Worm (Caenorhabditis elegans) whole organism, mixed stage, embryonic: ENCODE data around the gene C25F9.11.

Experiments used
- M03D4.4 ChIP-seq: sonication (generic microtip); optimal IDR thresholded peaks from 2 replicates; lab custom pipeline; 2017; ENCODE audit warnings: mild to moderate bottlenecking, missing genetic modification characterization, missing compliant biosample characterization
- bed-3 ChIP-seq: fragments of 200-800 bp; sonication (Bioruptor generic); optimal IDR thresholded peaks from 3 replicates; lab custom pipeline; 2018; ENCODE audit warnings: mild to moderate bottlenecking, missing genetic modification characterization, moderate library complexity, missing compliant biosample characterization
- blmp-1 ChIP-seq: fragments of 150-350 bp; optimal IDR thresholded peaks from 2 replicates; lab custom pipeline; 2014; ENCODE audit warnings: missing biosample characterization, missing genetic modification characterization
- ceh-39 ChIP-seq: fragments of 150-350 bp; optimal IDR thresholded peaks from 2 replicates; lab custom pipeline; 2014; ENCODE audit warnings: missing biosample characterization, missing genetic modification characterization
- ceh-43 ChIP-seq: fragments of 200-800 bp; sonication (Bioruptor generic); optimal IDR thresholded peaks from 2 replicates; lab custom pipeline; 2018; ENCODE audit warnings: mild to moderate bottlenecking, missing genetic modification characterization, moderate library complexity, missing compliant biosample characterization
- ces-1 ChIP-seq: fragments of 150-350 bp; optimal IDR thresholded peaks from 2 replicates; lab custom pipeline; 2014; ENCODE audit warnings: missing biosample characterization, missing genetic modification reagents, missing genetic modification characterization
- cnd-1 ChIP-seq: fragments of 200-800 bp; sonication (Bioruptor generic); optimal IDR thresholded peaks from 2 replicates; lab custom pipeline; 2018; ENCODE audit warnings: mild to moderate bottlenecking, missing genetic modification characterization, missing compliant biosample characterization
- drap-1 ChIP-seq: fragments of 200-800 bp; sonication (Bioruptor generic); optimal IDR thresholded peaks from 3 replicates; lab custom pipeline; 2018; ENCODE audit warnings: mild to moderate bottlenecking, missing genetic modification characterization, missing compliant biosample characterization
- elt-1 ChIP-seq: sonication (generic microtip); optimal IDR thresholded peaks from 2 replicates; lab custom pipeline; 2017; ENCODE audit warnings: missing genetic modification characterization, mild to moderate bottlenecking, missing compliant biosample characterization, antibody characterized with exemption, moderate library complexity, borderline replicate concordance; ENCODE audit not compliant: insufficient read depth
- elt-3 ChIP-seq: fragments of 150-350 bp; optimal IDR thresholded peaks from 2 replicates; lab custom pipeline; 2014; ENCODE audit warnings: missing biosample characterization, missing genetic modification characterization
- flh-1 ChIP-seq: fragments of 200-800 bp; sonication (Bioruptor generic); optimal IDR thresholded peaks from 2 replicates; lab custom pipeline; 2018; ENCODE audit warnings: mild to moderate bottlenecking, missing genetic modification characterization, moderate library complexity, missing compliant biosample characterization
- ham-2 ChIP-seq: fragments of 200-800 bp; sonication (Bioruptor generic); optimal IDR thresholded peaks from 2 replicates; lab custom pipeline; 2018; ENCODE audit warnings: mild to moderate bottlenecking, missing genetic modification characterization, missing compliant biosample characterization
- lin-13 ChIP-seq: fragments of 150-350 bp; optimal IDR thresholded peaks from 2 replicates; lab custom pipeline; 2014; ENCODE audit warnings: missing biosample characterization, missing genetic modification characterization
- lsy-2 ChIP-seq: fragments of 150-350 bp; optimal IDR thresholded peaks from 2 replicates; lab custom pipeline; 2014; ENCODE audit warnings: missing biosample characterization, missing genetic modification characterization
- mep-1 ChIP-seq: fragments of 150-350 bp; optimal IDR thresholded peaks from 2 replicates; lab custom pipeline; 2017; ENCODE audit warnings: missing biosample characterization, missing genetic modification reagents, missing genetic modification characterization, inconsistent platforms
- mls-2 ChIP-seq: sonication (generic microtip); optimal IDR thresholded peaks from 2 replicates; lab custom pipeline; 2016; ENCODE audit warnings: mild to moderate bottlenecking, missing genetic modification characterization, moderate library complexity, missing compliant biosample characterization
- nhr-12 ChIP-seq: fragments of 150-350 bp; optimal IDR thresholded peaks from 2 replicates; lab custom pipeline; 2014; ENCODE audit warnings: missing biosample characterization, missing genetic modification characterization
- nhr-237 ChIP-seq: fragments of 150-350 bp; optimal IDR thresholded peaks from 2 replicates; lab custom pipeline; 2014; ENCODE audit warnings: missing biosample characterization, missing genetic modification characterization
- nhr-28 ChIP-seq: fragments of 150-350 bp; optimal IDR thresholded peaks from 2 replicates; lab custom pipeline; 2014; ENCODE audit warnings: missing biosample characterization, missing genetic modification characterization
- nhr-76 ChIP-seq: sonication (generic microtip); optimal IDR thresholded peaks from 2 replicates; lab custom pipeline; 2017; ENCODE audit warnings: missing biosample characterization, missing genetic modification characterization
- pha-4 ChIP-seq: fragments of 150-350 bp; optimal IDR thresholded peaks from 2 replicates; lab custom pipeline; 2018; ENCODE audit warnings: missing biosample characterization, missing genetic modification reagents, missing genetic modification characterization
- sem-2 ChIP-seq: fragments of 200-800 bp; sonication (Bioruptor generic); optimal IDR thresholded peaks from 2 replicates; lab custom pipeline; 2018; ENCODE audit warnings: mild to moderate bottlenecking, missing genetic modification characterization, missing compliant biosample characterization
- sptf-1 ChIP-seq: sonication (generic microtip); optimal IDR thresholded peaks from 2 replicates; lab custom pipeline; 2017; ENCODE audit warnings: mild to moderate bottlenecking, missing genetic modification characterization, moderate library complexity, missing compliant biosample characterization
- tbx-8 ChIP-seq: fragments of 200-800 bp; sonication (Bioruptor generic); optimal IDR thresholded peaks from 2 replicates; lab custom pipeline; 2018; ENCODE audit warnings: mild to moderate bottlenecking, missing genetic modification characterization, moderate library complexity, missing compliant biosample characterization
- unc-120 ChIP-seq: sonication (generic microtip); optimal IDR thresholded peaks from 2 replicates; lab custom pipeline; 2017; ENCODE audit warnings: missing genetic modification characterization, missing compliant biosample characterization; ENCODE audit not compliant: poor library complexity, severe bottlenecking
- unc-39 ChIP-seq: fragments of 150-350 bp; optimal IDR thresholded peaks from 2 replicates; lab custom pipeline; 2014; ENCODE audit warnings: missing biosample characterization, missing genetic modification characterization
- unc-62 ChIP-seq: fragments of 150-350 bp; optimal IDR thresholded peaks from 2 replicates; lab custom pipeline; 2014; ENCODE audit warnings: missing biosample characterization, missing genetic modification reagents, missing genetic modification characterization
- zip-8 ChIP-seq: fragments of 150-350 bp; optimal IDR thresholded peaks from 2 replicates; lab custom pipeline; 2014; ENCODE audit warnings: missing biosample characterization, missing genetic modification characterization
- ztf-11 ChIP-seq: fragments of 150-350 bp; optimal IDR thresholded peaks from 2 replicates; lab custom pipeline; 2014; ENCODE audit warnings: missing biosample characterization, missing genetic modification characterization

The C25F9.11 gene

DNA sequence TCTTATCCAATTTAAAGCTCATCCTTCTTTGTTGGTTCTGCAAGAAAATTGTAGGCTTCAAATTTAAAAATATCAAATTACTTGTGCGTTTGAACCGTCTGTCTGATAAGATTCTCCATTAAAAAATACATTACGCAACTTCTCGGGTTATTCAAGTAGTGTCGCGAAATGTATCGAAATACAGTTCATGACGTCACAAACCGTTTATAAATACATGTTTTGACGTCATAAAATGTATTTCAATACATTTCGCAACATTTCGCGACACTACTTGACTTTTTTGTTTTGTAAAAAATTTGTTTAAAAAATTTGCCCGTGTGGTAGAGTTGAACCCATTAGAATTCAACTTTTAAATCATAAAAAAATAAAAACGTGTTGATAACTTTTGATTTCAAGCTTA is 10.7 kb upstream of the C25F9.11 start:
- TF ChIP-seq zip-8 (tag; lab: Kevin White, UChicago), result peak; percentile 76
- TF ChIP-seq sem-2 (GFP tag; lab: Kevin White, UChicago), result no peak
- no peak for TF ChIP-seq unc-62
- no peak for TF ChIP-seq unc-120 (tag; lab: Kevin White, UChicago)

DNA sequence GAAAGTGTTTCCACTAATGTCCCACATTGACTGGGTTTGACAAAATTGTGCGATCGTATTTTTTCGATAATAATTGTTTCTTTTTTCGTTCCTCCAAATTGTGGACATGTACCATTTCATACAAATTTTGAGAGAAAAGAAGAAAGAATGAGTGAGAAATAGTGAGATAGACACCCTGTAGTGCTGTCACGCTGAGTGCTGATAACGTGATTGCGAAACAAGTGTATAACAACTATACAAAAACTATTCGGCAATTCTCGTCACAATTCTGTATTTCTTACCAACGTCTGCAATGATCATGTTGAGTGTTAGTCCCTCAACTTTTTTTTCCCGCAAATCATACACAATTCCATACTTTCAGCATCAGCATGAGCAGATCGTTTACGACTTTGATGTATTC is 3.4 kb upstream of the C25F9.11 start, which contains the start of gene C25F9.14:
Gene C25F9.14, plus strand, starts transcription at position 178 of the 400 bp plus-strand sequence.
- no peak for TF ChIP-seq ztf-11 (tag; lab: Kevin White, UChicago)
- no peak for TF ChIP-seq mls-2 (tag; lab: Kevin White, UChicago)
- TF ChIP-seq elt-1, result no peak
- TF ChIP-seq unc-62, result no peak
- TF ChIP-seq nhr-28 (tag; lab: Kevin White, UChicago), result no peak

DNA sequence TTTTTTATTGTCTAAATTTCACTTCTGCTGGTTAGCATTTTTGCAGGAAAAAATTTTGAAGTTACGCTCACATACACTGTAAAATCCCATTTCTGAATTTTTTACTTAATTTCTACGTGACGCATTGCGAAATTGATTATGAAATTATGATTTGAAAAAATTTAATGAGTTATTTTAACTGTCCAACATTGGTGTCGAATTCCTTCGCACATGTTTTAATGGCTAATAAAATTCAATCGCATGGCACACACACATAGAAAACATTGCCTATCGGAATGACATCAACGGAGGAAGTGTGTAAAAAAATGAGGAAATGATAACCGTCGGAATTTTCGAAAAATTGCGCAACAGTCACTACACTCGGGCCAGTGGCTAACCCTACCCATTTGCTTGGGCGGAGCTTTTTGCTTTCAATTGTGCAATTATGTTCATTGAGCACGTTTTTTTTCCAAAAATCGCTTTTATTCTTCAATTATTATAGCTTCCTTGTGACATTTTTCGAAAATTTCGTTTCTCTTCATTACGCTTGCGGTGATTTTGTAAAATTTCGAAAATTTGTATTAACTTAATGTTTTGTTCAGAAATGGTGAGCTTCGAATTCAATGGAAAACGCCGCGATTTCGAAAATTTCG is 1.1 kb upstream of the C25F9.11 start, which contains the start of gene C25F9.16:
Gene C25F9.16, plus strand, starts transcription at position 582 of the 632 bp plus-strand sequence.
- TF ChIP-seq ztf-11 (tag; lab: Kevin White, UChicago), result no peak
- TF ChIP-seq nhr-28 (tag; lab: Kevin White, UChicago), result no peak
- no peak for TF ChIP-seq ceh-43 (GFP tag; lab: Kevin White, UChicago)
- TF ChIP-seq ceh-39 (tag; lab: Kevin White, UChicago), result no peak
- TF ChIP-seq zip-8 (tag; lab: Kevin White, UChicago), result peak; percentile 29
- TF ChIP-seq bed-3 (GFP tag; lab: Kevin White, UChicago), result no peak

DNA sequence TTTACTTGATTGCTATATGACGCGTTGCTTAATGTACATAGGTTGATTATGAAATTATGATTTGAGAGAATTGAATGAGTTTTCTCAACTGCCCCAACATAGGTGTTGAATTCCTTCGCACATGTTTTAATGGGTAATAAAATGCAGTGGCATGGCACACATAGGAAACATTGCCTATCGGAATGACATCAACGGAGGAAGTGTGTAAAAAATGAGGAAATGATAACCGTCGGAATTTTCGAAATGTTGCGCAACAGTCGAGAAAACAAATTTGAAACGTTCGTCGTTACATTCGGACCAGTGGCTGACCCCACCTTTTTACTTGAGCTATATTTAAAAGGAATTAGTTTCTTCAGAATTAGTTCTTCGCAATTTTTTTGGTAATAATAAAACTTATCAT is 842 bp downstream of the C25F9.11 start:
- TF ChIP-seq mls-2 (tag; lab: Kevin White, UChicago) (no peak), M03D4.4 (tag; lab: Kevin White, UChicago) (no peak), nhr-237 (tag; lab: Kevin White, UChicago) (no peak), drap-1 (GFP tag; lab: Kevin White, UChicago) (no peak), lin-13 (tag; lab: Kevin White, UChicago) (no peak)

DNA sequence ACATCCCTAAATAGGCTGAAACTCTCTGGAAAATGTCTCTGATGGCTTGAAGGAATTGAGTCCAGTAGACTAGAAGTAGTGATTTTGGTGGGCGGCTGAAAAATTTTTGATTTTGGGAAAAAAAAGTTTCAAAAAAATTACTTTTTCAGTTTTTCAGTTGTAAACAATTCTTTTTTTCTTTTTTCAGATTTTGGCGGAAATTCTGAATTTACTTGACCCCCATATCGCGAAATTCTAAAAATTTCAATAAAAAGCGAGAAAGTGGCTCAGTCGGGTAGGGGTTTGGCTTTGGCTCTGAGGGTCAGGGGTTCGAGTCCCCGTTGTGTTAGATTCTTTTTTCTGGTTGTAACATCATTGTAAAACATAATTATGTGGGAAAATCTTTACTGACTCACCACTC is 1.8 kb downstream of the C25F9.11 start, which contains the start of gene srw-85:
Gene srw-85, minus strand, starts transcription at position 101 of the 400 bp plus-strand sequence.
- no peak for TF ChIP-seq mep-1 (tag; lab: Kevin White, UChicago)
- TF ChIP-seq elt-3 (tag; lab: Kevin White, UChicago), result no peak
- no peak for TF ChIP-seq sem-2 (GFP tag; lab: Kevin White, UChicago)
- TF ChIP-seq cnd-1 (tag; lab: Kevin White, UChicago), result no peak
- TF ChIP-seq sptf-1 (tag; lab: Kevin White, UChicago), result no peak
- TF ChIP-seq flh-1 (GFP tag; lab: Kevin White, UChicago), result no peak
- TF ChIP-seq blmp-1 (tag; lab: Kevin White, UChicago), result no peak
- TF ChIP-seq drap-1 (GFP tag; lab: Kevin White, UChicago), result no peak
- TF ChIP-seq unc-39 (tag; lab: Kevin White, UChicago), result no peak
- no peak for TF ChIP-seq pha-4 (tag; lab: Kevin White, UChicago)
- TF ChIP-seq tbx-8 (GFP tag; lab: Kevin White, UChicago), result no peak
- TF ChIP-seq zip-8 (tag; lab: Kevin White, UChicago), result no peak
- TF ChIP-seq lin-13 (tag; lab: Kevin White, UChicago), result no peak
- TF ChIP-seq mls-2 (tag; lab: Kevin White, UChicago), result no peak
- TF ChIP-seq nhr-28 (tag; lab: Kevin White, UChicago), result no peak
- TF ChIP-seq, all 35 proteins: peak for 0

DNA sequence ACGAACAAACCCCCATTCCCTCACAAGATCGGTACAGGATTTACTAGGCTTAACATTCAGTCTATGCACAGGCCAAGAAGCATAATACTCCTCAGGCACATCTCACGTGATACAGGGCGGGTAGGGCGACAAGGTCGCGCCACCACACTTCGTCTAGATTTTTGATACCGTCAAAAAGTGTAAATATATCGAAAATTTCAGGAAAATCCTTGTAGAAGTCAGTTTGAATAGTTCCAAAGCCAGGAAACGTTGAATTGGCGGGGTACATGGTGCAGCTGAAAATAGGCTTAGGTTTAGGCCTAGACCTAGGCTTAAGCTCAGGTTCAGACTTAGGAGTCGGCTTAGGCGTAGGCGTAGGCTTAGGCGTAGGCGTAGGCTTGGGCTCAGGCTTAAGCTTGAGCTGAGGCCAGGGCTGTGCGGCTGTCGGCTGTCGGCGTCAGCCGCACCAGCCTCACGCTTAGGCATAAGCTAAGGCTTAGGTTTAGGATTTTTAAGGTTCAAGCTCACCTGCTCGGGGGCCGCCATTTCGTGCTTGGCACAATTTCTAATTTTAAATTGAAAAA is 2.4 kb downstream of the C25F9.11 start:
- TF ChIP-seq tbx-8 (GFP tag; lab: Kevin White, UChicago), result no peak
- TF ChIP-seq lsy-2, result no peak
- no peak for TF ChIP-seq nhr-12 (tag; lab: Kevin White, UChicago)
- no peak for TF ChIP-seq blmp-1 (tag; lab: Kevin White, UChicago)
- no peak for TF ChIP-seq lin-13 (tag; lab: Kevin White, UChicago)
- TF ChIP-seq zip-8 (tag; lab: Kevin White, UChicago), result no peak
- no peak for TF ChIP-seq nhr-76
- no peak for TF ChIP-seq unc-39 (tag; lab: Kevin White, UChicago)
- TF ChIP-seq sem-2 (GFP tag; lab: Kevin White, UChicago), result peak; percentile 25
- peak; percentile 72 for TF ChIP-seq sptf-1 (tag; lab: Kevin White, UChicago)
- TF ChIP-seq mls-2 (tag; lab: Kevin White, UChicago), result no peak
- TF ChIP-seq ham-2 (GFP tag; lab: Kevin White, UChicago), result peak; percentile 65
- no peak for TF ChIP-seq ces-1 (GFP tag; lab: Kevin White, UChicago)
- no peak for TF ChIP-seq unc-62
- TF ChIP-seq ceh-43 (GFP tag; lab: Kevin White, UChicago), result no peak
- TF ChIP-seq drap-1 (GFP tag; lab: Kevin White, UChicago), result peak; percentile 50
- TF ChIP-seq nhr-237 (tag; lab: Kevin White, UChicago), result no peak
